Fruit fly (Drosophila melanogaster) whole organism, prepupa: ENCODE measurements around the gene cold.

Source experiments
- Blimp-1 ChIP-seq: fragments of 200-800 bp; sonication (Bioruptor generic); optimal IDR thresholded peaks from 3 replicates; lab custom pipeline; 2017; ENCODE audit warnings: missing biosample characterization, missing genetic modification characterization, mild to moderate bottlenecking, moderate library complexity, missing genetic modification reagents
- CG10631 ChIP-seq: fragments of 200-800 bp; sonication (Bioruptor generic); optimal IDR thresholded peaks from 2 replicates; lab custom pipeline; 2016; ENCODE audit warnings: missing biosample characterization, missing genetic modification characterization
- CG11294 ChIP-seq: fragments of 200-800 bp; sonication (Bioruptor generic); IDR thresholded peaks from 2 replicates; pipeline ENCODE4 v1.3.6; 2022; ENCODE audit warnings: missing biosample characterization, missing genetic modification characterization
- CG11762 ChIP-seq: fragments of 200-800 bp; sonication (Bioruptor generic); optimal IDR thresholded peaks from 3 replicates; lab custom pipeline; 2016; ENCODE audit warnings: missing biosample characterization, missing genetic modification characterization; ENCODE audit not compliant: insufficient read depth
- CG1621 ChIP-seq: fragments of 200-800 bp; sonication (Bioruptor generic); optimal IDR thresholded peaks from 3 replicates; lab custom pipeline; 2018; ENCODE audit warnings: missing biosample characterization, mild to moderate bottlenecking, missing genetic modification characterization
- CG16779 ChIP-seq: fragments of 200-800 bp; sonication (Bioruptor generic); optimal IDR thresholded peaks from 3 replicates; lab custom pipeline; 2017; ENCODE audit warnings: missing biosample characterization, mild to moderate bottlenecking, missing genetic modification characterization
- CG31627 ChIP-seq: fragments of 200-800 bp; sonication (Bioruptor generic); optimal IDR thresholded peaks from 3 replicates; lab custom pipeline; 2016; ENCODE audit warnings: missing biosample characterization, missing genetic modification characterization
- CG32006 ChIP-seq: fragments of 200-800 bp; sonication (Bioruptor generic); optimal IDR thresholded peaks from 3 replicates; lab custom pipeline; 2017; ENCODE audit warnings: missing biosample characterization, mild to moderate bottlenecking, missing genetic modification characterization
- CG3919 ChIP-seq: fragments of 200-800 bp; sonication (Bioruptor generic); optimal IDR thresholded peaks from 3 replicates; lab custom pipeline; 2016; ENCODE audit warnings: missing biosample characterization, missing genetic modification characterization
- CG4318 ChIP-seq: fragments of 200-800 bp; sonication (Bioruptor generic); optimal IDR thresholded peaks from 3 replicates; lab custom pipeline; 2017; ENCODE audit warnings: missing biosample characterization, mild to moderate bottlenecking, missing genetic modification characterization
- CG6163 ChIP-seq: fragments of 200-800 bp; sonication (Bioruptor generic); IDR thresholded peaks from 3 replicates; pipeline ENCODE4 v1.3.6; 2022; ENCODE audit warnings: missing biosample characterization, missing genetic modification characterization
- CG6854 ChIP-seq: fragments of 200-800 bp; sonication (Bioruptor generic); optimal IDR thresholded peaks from 2 replicates; lab custom pipeline; 2017; ENCODE audit warnings: missing biosample characterization, mild to moderate bottlenecking, missing genetic modification characterization
- CG7368 ChIP-seq: fragments of 200-800 bp; sonication (Bioruptor generic); optimal IDR thresholded peaks from 3 replicates; lab custom pipeline; 2016; ENCODE audit warnings: missing biosample characterization, missing genetic modification characterization
- CG8119 ChIP-seq: fragments of 200-800 bp; sonication (Bioruptor generic); IDR thresholded peaks from 3 replicates; pipeline ENCODE4 v1.3.6; 2022; ENCODE audit warnings: missing biosample characterization, missing genetic modification characterization
- CG9139 ChIP-seq: fragments of 200-800 bp; sonication (Bioruptor generic); optimal IDR thresholded peaks from 3 replicates; lab custom pipeline; 2017; ENCODE audit warnings: missing biosample characterization, mild to moderate bottlenecking, missing genetic modification characterization
- Eip75B ChIP-seq: fragments of 200-800 bp; sonication (Bioruptor generic); optimal IDR thresholded peaks from 3 replicates; lab custom pipeline; 2016; ENCODE audit warnings: missing biosample characterization, missing genetic modification characterization
- Eip78C ChIP-seq: fragments of 200-800 bp; sonication (Bioruptor generic); peaks from one replicate; lab custom pipeline; 2016; ENCODE audit warnings: missing biosample characterization, missing genetic modification characterization
- Eip93F ChIP-seq: fragments of 200-800 bp; sonication (Bioruptor generic); optimal IDR thresholded peaks from 2 replicates; lab custom pipeline; 2016; ENCODE audit warnings: missing biosample characterization, mild to moderate bottlenecking, missing genetic modification characterization
- Ets21C ChIP-seq: fragments of 200-800 bp; sonication (Bioruptor generic); optimal IDR thresholded peaks from 3 replicates; lab custom pipeline; 2016; ENCODE audit warnings: missing biosample characterization, missing genetic modification characterization
- Ets96B ChIP-seq: fragments of 200-800 bp; optimal IDR thresholded peaks from 2 replicates; lab custom pipeline; 2019; ENCODE audit warnings: missing biosample characterization, mild to moderate bottlenecking, missing genetic modification characterization, moderate library complexity
- Gug ChIP-seq: fragments of 200-800 bp; sonication (Bioruptor generic); IDR thresholded peaks from 2 replicates; pipeline ENCODE4 v1.3.6; 2022; ENCODE audit warnings: missing biosample characterization, missing genetic modification characterization
- Hr38 ChIP-seq: sonication (Bioruptor generic); optimal IDR thresholded peaks from 2 replicates; lab custom pipeline; 2016; ENCODE audit warnings: missing biosample characterization, missing genetic modification characterization
- Hr39 ChIP-seq: fragments of 200-800 bp; sonication (Bioruptor generic); optimal IDR thresholded peaks from 2 replicates; lab custom pipeline; 2016; ENCODE audit warnings: missing biosample characterization, missing genetic modification characterization
- Hr4 ChIP-seq: fragments of 200-800 bp; sonication (Bioruptor generic); optimal IDR thresholded peaks from 3 replicates; lab custom pipeline; 2016; ENCODE audit warnings: missing biosample characterization, missing genetic modification characterization
- Lpt ChIP-seq: fragments of 200-800 bp; sonication (Bioruptor generic); optimal IDR thresholded peaks from 3 replicates; lab custom pipeline; 2016; ENCODE audit warnings: missing biosample characterization, missing genetic modification characterization
- OdsH ChIP-seq: fragments of 200-800 bp; sonication (Bioruptor generic); optimal IDR thresholded peaks from 3 replicates; lab custom pipeline; 2016; ENCODE audit warnings: missing biosample characterization, missing genetic modification characterization
- Sox102F ChIP-seq: fragments of 200-800 bp; sonication (Bioruptor generic); optimal IDR thresholded peaks from 2 replicates; lab custom pipeline; 2016; ENCODE audit warnings: missing biosample characterization, mild to moderate bottlenecking, missing genetic modification characterization
- Sox14 ChIP-seq: fragments of 200-800 bp; sonication (Bioruptor generic); optimal IDR thresholded peaks from 3 replicates; lab custom pipeline; 2016; ENCODE audit warnings: missing biosample characterization, missing genetic modification characterization
- Sox15 ChIP-seq: fragments of 200-800 bp; sonication (Bioruptor generic); optimal IDR thresholded peaks from 3 replicates; lab custom pipeline; 2016; ENCODE audit warnings: missing biosample characterization, missing genetic modification characterization
- achi ChIP-seq: fragments of 200-800 bp; sonication (Bioruptor generic); optimal IDR thresholded peaks from 3 replicates; lab custom pipeline; 2016; ENCODE audit warnings: missing biosample characterization, missing genetic modification characterization
- acj6 ChIP-seq: fragments of 200-800 bp; sonication (Bioruptor generic); optimal IDR thresholded peaks from 3 replicates; lab custom pipeline; 2016; ENCODE audit warnings: missing biosample characterization, missing genetic modification characterization
- cyc ChIP-seq: fragments of 200-800 bp; sonication (Bioruptor generic); optimal IDR thresholded peaks from 3 replicates; lab custom pipeline; 2016; ENCODE audit warnings: missing biosample characterization, missing genetic modification characterization
- dac ChIP-seq: fragments of 200-800 bp; sonication (Bioruptor generic); optimal IDR thresholded peaks from 2 replicates; lab custom pipeline; 2017; ENCODE audit warnings: missing biosample characterization, mild to moderate bottlenecking, missing genetic modification characterization
- dsx ChIP-seq: fragments of 200-800 bp; optimal IDR thresholded peaks from 3 replicates; lab custom pipeline; 2019; ENCODE audit warnings: missing biosample characterization, mild to moderate bottlenecking, missing genetic modification characterization, moderate library complexity; ENCODE audit not compliant: poor library complexity, severe bottlenecking
- eg ChIP-seq: fragments of 200-800 bp; sonication (Bioruptor generic); IDR thresholded peaks from 3 replicates; pipeline ENCODE4 v1.3.6; 2022; ENCODE audit warnings: missing biosample characterization, missing genetic modification characterization
- esn ChIP-seq: fragments of 200-800 bp; sonication (Bioruptor generic); optimal IDR thresholded peaks from 2 replicates; lab custom pipeline; 2016; ENCODE audit warnings: missing biosample characterization, mild to moderate bottlenecking, missing genetic modification characterization, moderate library complexity
- fd59A ChIP-seq: fragments of 200-800 bp; sonication (Bioruptor generic); optimal IDR thresholded peaks from 2 replicates; lab custom pipeline; 2017; ENCODE audit warnings: missing biosample characterization, mild to moderate bottlenecking, missing genetic modification characterization, missing genetic modification reagents
- fd85E ChIP-seq: fragments of 200-800 bp; sonication (Bioruptor generic); optimal IDR thresholded peaks from 3 replicates; lab custom pipeline; 2016; ENCODE audit warnings: missing biosample characterization, missing genetic modification characterization
- fkh ChIP-seq: fragments of 200-800 bp; sonication (Bioruptor generic); optimal IDR thresholded peaks from 3 replicates; lab custom pipeline; 2017; ENCODE audit warnings: missing biosample characterization, mild to moderate bottlenecking, missing genetic modification characterization, moderate library complexity
- net ChIP-seq: fragments of 200-800 bp; sonication (Bioruptor generic); optimal IDR thresholded peaks from 3 replicates; lab custom pipeline; 2016; ENCODE audit warnings: missing biosample characterization, missing genetic modification characterization
- pdm3 ChIP-seq: fragments of 200-800 bp; sonication (Bioruptor generic); optimal IDR thresholded peaks from 3 replicates; lab custom pipeline; 2016; ENCODE audit warnings: missing biosample characterization, missing genetic modification characterization
- salr ChIP-seq, 2 experiments: fragments of 200-800 bp; sonication (Bioruptor generic); optimal IDR thresholded peaks; 3 replicates each; lab custom pipeline; 2016 to 2018; ENCODE audit warnings: missing biosample characterization in 2 of 2, missing genetic modification characterization in 2 of 2, mild to moderate bottlenecking in 1 of 2
- spab ChIP-seq: fragments of 200-800 bp; sonication (Bioruptor generic); optimal IDR thresholded peaks from 2 replicates; lab custom pipeline; 2017; ENCODE audit warnings: missing biosample characterization, mild to moderate bottlenecking, missing genetic modification characterization, missing genetic modification reagents
- ss ChIP-seq, 2 experiments: fragments of 200-800 bp; sonication (Bioruptor generic); optimal IDR thresholded peaks; 2 replicates in 1 of 2; 3 replicates in 1 of 2; lab custom pipeline; 2017 to 2018; ENCODE audit warnings: mild to moderate bottlenecking in 2 of 2, missing biosample characterization in 2 of 2, missing genetic modification characterization in 2 of 2, moderate library complexity in 1 of 2
- svp ChIP-seq: fragments of 200-800 bp; sonication (Bioruptor generic); peaks from one replicate; lab custom pipeline; 2016; ENCODE audit warnings: missing biosample characterization, missing genetic modification characterization
- vri ChIP-seq: fragments of 200-800 bp; sonication (Bioruptor generic); optimal IDR thresholded peaks from 3 replicates; lab custom pipeline; 2016; ENCODE audit warnings: missing biosample characterization, mild to moderate bottlenecking, missing genetic modification characterization

cold gene

DNA sequence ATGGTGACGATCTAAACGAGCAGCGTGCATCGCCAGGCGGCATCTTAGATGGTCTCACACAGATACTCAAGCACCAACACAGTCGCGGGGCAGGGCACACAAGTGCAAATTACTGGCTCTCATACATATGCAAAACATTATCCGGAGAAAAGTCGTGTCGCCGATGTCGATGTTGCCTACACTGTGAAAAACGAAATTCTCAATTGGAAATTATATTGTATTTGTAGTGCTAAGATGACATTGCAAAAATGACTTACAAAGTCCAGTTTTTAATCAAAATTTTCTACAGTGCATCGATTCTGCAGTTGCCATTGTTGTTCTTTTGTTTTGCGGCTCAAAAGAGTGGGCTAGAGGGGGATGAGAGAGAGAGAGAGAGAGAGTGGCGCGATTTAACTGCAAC, 45.6 kb downstream of the cold start:
- no peak for TF ChIP-seq Sox14
- peak; percentile 62 for TF ChIP-seq svp (GFP tag; lab: Kevin White, UChicago)
- TF ChIP-seq Sox15 (GFP tag; lab: Kevin White, UChicago) = no peak
- TF ChIP-seq spab (GFP tag; lab: Kevin White, UChicago) = no peak
- TF ChIP-seq CG31627 = peak; percentile 4
- peak; percentile 58 for TF ChIP-seq CG32006
- TF ChIP-seq CG9139 (GFP tag; lab: Kevin White, UChicago) = no peak
- peak; percentile 35 for TF ChIP-seq pdm3 (GFP tag; lab: Kevin White, UChicago)
- no peak for TF ChIP-seq CG6163
- peak; percentile 28 for TF ChIP-seq esn (GFP tag; lab: Kevin White, UChicago)
- TF ChIP-seq Hr38 (GFP tag; lab: Kevin White, UChicago) = no peak
- TF ChIP-seq Sox102F (GFP tag; lab: Kevin White, UChicago) = peak; percentile 14
- TF ChIP-seq CG3919 (GFP tag; lab: Kevin White, UChicago) = no peak
- no peak for TF ChIP-seq CG11294 (GFP tag; lab: Robert Waterston, UW)
- TF ChIP-seq CG8119 (GFP tag; lab: Robert Waterston, UW) = 0 out of 3 replicates have a peak, but pooled peaks have one; percentile 21
- TF ChIP-seq Eip78C (GFP tag; lab: Kevin White, UChicago) = peak; percentile 26
- TF ChIP-seq fd85E (GFP tag; lab: Kevin White, UChicago) = no peak
- TF ChIP-seq acj6 = no peak
- no peak for TF ChIP-seq Lpt (GFP tag; lab: Kevin White, UChicago)
- TF ChIP-seq CG4318 (GFP tag; lab: Kevin White, UChicago) = peak; percentile 12
- no peak for TF ChIP-seq CG6854 (GFP tag; lab: Kevin White, UChicago)
- peak; percentile 34; the same call in 1 of the 3 replicates for TF ChIP-seq eg (GFP tag; lab: Robert Waterston, UW)
- peak; percentile 23 for TF ChIP-seq dac (GFP tag; lab: Kevin White, UChicago)
- TF ChIP-seq OdsH (GFP tag; lab: Kevin White, UChicago) = peak; percentile 36
- no peak for TF ChIP-seq Eip93F
- TF ChIP-seq Hr4 (GFP tag; lab: Kevin White, UChicago) = peak; percentile 6
- TF ChIP-seq dsx (GFP tag; lab: Kevin White, UChicago) = no peak
- no peak for TF ChIP-seq CG7368 (GFP tag; lab: Kevin White, UChicago)
- no peak for TF ChIP-seq ss (GFP tag; optimal IDR thresholded peaks at IDR 0.05; lab: Kevin White, UChicago)
- TF ChIP-seq Ets96B (tag; lab: Kevin White, UChicago) = no peak
- TF ChIP-seq Ets21C (GFP tag; lab: Kevin White, UChicago) = no peak
- peak; percentile 14 for TF ChIP-seq net
- no peak for TF ChIP-seq cyc (GFP tag; lab: Kevin White, UChicago)

DNA sequence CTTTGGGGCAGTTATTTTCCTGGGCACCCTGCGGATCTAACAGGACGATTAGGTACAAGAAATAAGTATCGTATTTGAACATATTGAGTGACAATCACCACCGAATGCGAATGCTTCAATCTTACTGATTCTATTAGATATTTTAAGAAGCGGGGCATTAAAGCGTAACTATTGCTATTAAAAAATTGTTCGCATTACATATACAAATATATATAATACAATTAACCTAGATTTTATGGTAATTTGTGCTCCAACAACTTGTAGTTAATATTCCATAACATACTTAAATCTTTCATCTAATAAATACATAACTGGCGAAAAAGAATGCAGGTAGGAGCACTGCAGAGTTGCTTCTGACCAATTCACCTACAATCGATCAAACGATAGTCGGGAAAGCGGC, 47.0 kb downstream of the cold start, which contains the start of gene lectin-21Cb:
lectin-21Cb (minus strand) TSS at position 101 of the 400 bp plus-strand sequence.
- TF ChIP-seq esn (GFP tag; lab: Kevin White, UChicago) (no peak), Ets21C (GFP tag; lab: Kevin White, UChicago) (no peak)

DNA sequence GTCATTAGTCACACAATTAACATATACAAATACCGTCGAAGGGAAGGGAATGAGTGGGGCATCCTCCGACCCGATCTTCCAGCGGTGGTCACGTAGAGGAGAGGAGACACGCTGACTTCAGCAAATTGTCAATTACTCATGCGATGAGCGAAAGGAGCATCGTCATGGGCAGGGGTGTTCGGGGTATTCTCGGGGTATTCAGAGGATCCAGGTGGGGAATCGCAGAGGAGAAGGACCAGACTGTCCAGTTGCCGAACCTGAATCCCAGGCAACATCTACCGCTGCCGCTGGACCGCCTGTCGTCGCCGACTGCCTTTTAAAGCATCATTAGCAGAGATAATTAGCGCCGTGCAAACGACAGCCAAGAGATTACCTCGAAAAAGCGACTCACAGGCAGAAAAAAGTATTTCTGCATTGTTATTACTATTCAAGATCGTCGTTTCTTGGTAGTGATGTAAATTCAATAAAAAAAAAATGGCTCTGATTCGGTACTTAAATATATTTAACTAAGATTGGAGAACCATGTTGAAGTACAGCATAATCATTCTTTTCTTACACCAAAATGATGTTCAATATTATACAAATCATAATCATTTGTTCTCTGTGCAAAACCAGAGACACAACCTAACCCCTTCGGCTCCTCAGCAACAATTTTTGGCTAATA, 49.3 kb downstream of the cold start:
- TF ChIP-seq Sox102F (GFP tag; lab: Kevin White, UChicago) (peak; percentile 35), CG1621 (tag; lab: Kevin White, UChicago) (no peak), Sox14 (no peak), fkh (GFP tag; lab: Kevin White, UChicago) (no peak), CG10631 (GFP tag; lab: Kevin White, UChicago) (no peak), Eip78C (GFP tag; lab: Kevin White, UChicago) (peak; percentile 85), Gug (no peak), CG6854 (GFP tag; lab: Kevin White, UChicago) (no peak), salr (GFP tag; optimal IDR thresholded peaks at IDR 0.05; lab: Kevin White, UChicago) (no peak), CG11762 (GFP tag; lab: Kevin White, UChicago) (no peak), vri (GFP tag; lab: Kevin White, UChicago) (peak; percentile 12), Hr39 (peak; percentile 48), Blimp-1 (GFP tag; lab: Kevin White, UChicago) (no peak), dsx (GFP tag; lab: Kevin White, UChicago) (no peak), esn (GFP tag; lab: Kevin White, UChicago) (peak; percentile 34), Eip93F (no peak), svp (GFP tag; lab: Kevin White, UChicago) (peak; percentile 78), achi (GFP tag; lab: Kevin White, UChicago) (peak; percentile 25), eg (GFP tag; lab: Robert Waterston, UW) (no peak), Eip75B (GFP tag; lab: Kevin White, UChicago) (no peak), CG4318 (GFP tag; lab: Kevin White, UChicago) (no peak), CG3919 (GFP tag; lab: Kevin White, UChicago) (peak; percentile 26), fd59A (GFP tag; lab: Kevin White, UChicago) (no peak), pdm3 (GFP tag; lab: Kevin White, UChicago) (peak; percentile 22), CG16779 (tag; lab: Kevin White, UChicago) (no peak)
